Fruit fly (Drosophila melanogaster) whole organism, embryonic: ENCODE data around the gene ver.

Experiments
- Abd-B ChIP-seq: fragments of 200-800 bp; sonication (Bioruptor generic); optimal IDR thresholded peaks from 2 replicates; lab custom pipeline; 2018; ENCODE audit warnings: missing biosample characterization, mild to moderate bottlenecking, missing genetic modification characterization, moderate library complexity
- Bgb ChIP-seq: fragments of 200-800 bp; sonication (Bioruptor generic); IDR thresholded peaks from 2 replicates; pipeline ENCODE4 v1.3.6; 2022; ENCODE audit warnings: missing biosample characterization, missing genetic modification characterization; ENCODE audit not compliant: partially characterized antibody
- CG10274 ChIP-seq: fragments of 200-800 bp; sonication (Bioruptor generic); optimal IDR thresholded peaks from 3 replicates; lab custom pipeline; 2017; ENCODE audit warnings: missing biosample characterization, mild to moderate bottlenecking, missing genetic modification characterization
- CG10565 ChIP-seq: fragments of 200-800 bp; sonication (Bioruptor generic); optimal IDR thresholded peaks from 3 replicates; lab custom pipeline; 2016; ENCODE audit warnings: missing biosample characterization, mild to moderate bottlenecking, missing genetic modification characterization
- CG11093 ChIP-seq: fragments of 200-800 bp; sonication (Bioruptor generic); IDR thresholded peaks from 3 replicates; pipeline ENCODE4 v1.3.6; 2022; ENCODE audit warnings: missing biosample characterization, missing genetic modification characterization
- CG12236 ChIP-seq: fragments of 200-800 bp; sonication (Bioruptor generic); optimal IDR thresholded peaks from 2 replicates; lab custom pipeline; 2016; ENCODE audit warnings: missing biosample characterization, missing genetic modification characterization
- CG12659 ChIP-seq: fragments of 200-800 bp; sonication (Bioruptor generic); optimal IDR thresholded peaks from 3 replicates; lab custom pipeline; 2017; ENCODE audit warnings: mild to moderate bottlenecking, missing biosample characterization, missing genetic modification reagents, missing genetic modification characterization
- CG12942 ChIP-seq: fragments of 200-800 bp; sonication (Bioruptor generic); optimal IDR thresholded peaks from 3 replicates; lab custom pipeline; 2016; ENCODE audit warnings: missing biosample characterization, missing genetic modification characterization
- CG14965 ChIP-seq: fragments of 200-800 bp; sonication (Bioruptor generic); optimal IDR thresholded peaks from 2 replicates; lab custom pipeline; 2016; ENCODE audit warnings: missing biosample characterization, missing genetic modification characterization, borderline replicate concordance
- CG17361 ChIP-seq: fragments of 200-800 bp; sonication (Bioruptor generic); IDR thresholded peaks from 3 replicates; pipeline ENCODE4 v1.3.6; 2022; ENCODE audit warnings: missing biosample characterization, missing genetic modification characterization
- CG18011 ChIP-seq: fragments of 200-800 bp; sonication (Bioruptor generic); optimal IDR thresholded peaks from 2 replicates; lab custom pipeline; 2017; ENCODE audit warnings: missing biosample characterization, missing genetic modification characterization, mild to moderate bottlenecking, moderate library complexity, missing genotype
- CG30403 ChIP-seq: fragments of 200-800 bp; sonication (Bioruptor generic); optimal IDR thresholded peaks from 3 replicates; lab custom pipeline; 2016; ENCODE audit warnings: missing biosample characterization, missing genetic modification characterization
- CG31388 ChIP-seq: fragments of 200-800 bp; sonication (Bioruptor generic); optimal IDR thresholded peaks from 2 replicates; lab custom pipeline; 2016; ENCODE audit warnings: missing biosample characterization, missing genetic modification characterization
- CG33213 ChIP-seq: fragments of 200-800 bp; sonication (Bioruptor generic); optimal IDR thresholded peaks from 3 replicates; lab custom pipeline; 2016; ENCODE audit warnings: missing biosample characterization, missing genetic modification characterization
- CG3407 ChIP-seq: fragments of 200-800 bp; sonication (Bioruptor generic); optimal IDR thresholded peaks from 2 replicates; lab custom pipeline; 2018; ENCODE audit warnings: missing biosample characterization, mild to moderate bottlenecking, missing genetic modification characterization
- CG4282 ChIP-seq: fragments of 200-800 bp; sonication (Bioruptor generic); optimal IDR thresholded peaks from 2 replicates; lab custom pipeline; 2016; ENCODE audit warnings: missing biosample characterization, missing genetic modification characterization
- CG43689 ChIP-seq: fragments of 200-800 bp; sonication (Bioruptor generic); IDR thresholded peaks from 2 replicates; pipeline ENCODE4 v1.3.6; 2022; ENCODE audit warnings: missing biosample characterization, missing genetic modification characterization
- CG5953 ChIP-seq: fragments of 200-800 bp; sonication (Bioruptor generic); IDR thresholded peaks from 2 replicates; pipeline ENCODE4 v1.3.6; 2022; ENCODE audit warnings: missing biosample characterization, missing genetic modification characterization
- CG6854 ChIP-seq: fragments of 200-800 bp; sonication (Bioruptor generic); optimal IDR thresholded peaks from 3 replicates; lab custom pipeline; 2017; ENCODE audit warnings: missing biosample characterization, mild to moderate bottlenecking, missing genetic modification characterization
- CG7963 ChIP-seq: fragments of 200-800 bp; sonication (Bioruptor generic); IDR thresholded peaks from 3 replicates; pipeline ENCODE4 v1.3.6; 2022; ENCODE audit warnings: missing biosample characterization, missing genetic modification characterization; ENCODE audit not compliant: partially characterized antibody
- Deaf1 ChIP-seq: fragments of 200-800 bp; optimal IDR thresholded peaks from 3 replicates; lab custom pipeline; 2019; ENCODE audit warnings: missing biosample characterization, mild to moderate bottlenecking, missing genetic modification characterization, moderate library complexity
- Dip2 ChIP-seq: fragments of 200-800 bp; sonication (Bioruptor generic); IDR thresholded peaks from 2 replicates; pipeline ENCODE4 v1.3.6; 2022; ENCODE audit warnings: missing biosample characterization, missing genetic modification characterization
- ERR ChIP-seq: fragments of 200-800 bp; sonication (Bioruptor generic); optimal IDR thresholded peaks from 2 replicates; lab custom pipeline; 2016; ENCODE audit warnings: missing biosample characterization, missing genetic modification characterization
- HLH3B ChIP-seq: fragments of 200-800 bp; sonication (Bioruptor generic); IDR thresholded peaks from 2 replicates; pipeline ENCODE4 v1.3.6; 2022; ENCODE audit warnings: missing biosample characterization, missing genetic modification characterization
- Hey ChIP-seq: fragments of 200-800 bp; sonication (Bioruptor generic); optimal IDR thresholded peaks from 3 replicates; lab custom pipeline; 2018; ENCODE audit warnings: missing biosample characterization, mild to moderate bottlenecking, missing genetic modification characterization
- Hr39 ChIP-seq: fragments of >200 bp; optimal IDR thresholded peaks from 2 replicates; lab custom pipeline; 2017
- PHDP ChIP-seq: fragments of 200-800 bp; sonication (Bioruptor generic); optimal IDR thresholded peaks from 3 replicates; lab custom pipeline; 2018; ENCODE audit warnings: missing biosample characterization, mild to moderate bottlenecking, missing genetic modification characterization, moderate library complexity
- Sin3A ChIP-seq: fragments of >200 bp; optimal IDR thresholded peaks from 2 replicates; lab custom pipeline; 2018
- Vsx1 ChIP-seq: fragments of 200-800 bp; sonication (Bioruptor generic); optimal IDR thresholded peaks from 2 replicates; lab custom pipeline; 2017; ENCODE audit warnings: missing biosample characterization, mild to moderate bottlenecking, missing genetic modification characterization, missing genetic modification reagents
- Xbp1 ChIP-seq: fragments of 200-800 bp; sonication (Bioruptor generic); optimal IDR thresholded peaks from 3 replicates; lab custom pipeline; 2016; ENCODE audit warnings: missing biosample characterization, mild to moderate bottlenecking, missing genetic modification characterization
- aop ChIP-seq: fragments of 200-800 bp; sonication (Bioruptor generic); IDR thresholded peaks from 2 replicates; pipeline ENCODE4 v1.3.6; 2022; ENCODE audit warnings: missing biosample characterization, missing genetic modification characterization
- ash1 ChIP-seq: fragments of 200-800 bp; sonication (Bioruptor generic); optimal IDR thresholded peaks from 2 replicates; lab custom pipeline; 2018; ENCODE audit warnings: missing biosample characterization, mild to moderate bottlenecking, missing genetic modification characterization
- bcd ChIP-seq: fragments of 200-800 bp; sonication (Bioruptor generic); optimal IDR thresholded peaks from 2 replicates; lab custom pipeline; 2017; ENCODE audit warnings: missing biosample characterization, mild to moderate bottlenecking, missing genetic modification characterization
- cato ChIP-seq: fragments of 200-800 bp; sonication (Bioruptor generic); optimal IDR thresholded peaks from 2 replicates; lab custom pipeline; 2016; ENCODE audit warnings: missing biosample characterization, missing genetic modification characterization, borderline replicate concordance
- danr ChIP-seq: fragments of 200-800 bp; sonication (Bioruptor generic); IDR thresholded peaks from 2 replicates; pipeline ENCODE4 v1.3.6; 2022; ENCODE audit warnings: missing biosample characterization, missing genetic modification characterization
- dpn ChIP-seq, 2 experiments: fragments of 200-800 bp; sonication (Bioruptor generic); optimal IDR thresholded peaks; 3 replicates each; lab custom pipeline; 2016; ENCODE audit warnings: missing biosample characterization in 2 of 2, missing genetic modification characterization in 2 of 2
- esg ChIP-seq: fragments of 200-800 bp; sonication (Bioruptor generic); conservative IDR thresholded peaks from 2 replicates; pipeline ENCODE4 v1.3.6; 2022; ENCODE audit warnings: missing biosample characterization, missing genetic modification characterization
- ewg ChIP-seq: fragments of 200-800 bp; sonication (Bioruptor generic); optimal IDR thresholded peaks from 3 replicates; lab custom pipeline; 2017; ENCODE audit warnings: mild to moderate bottlenecking, missing biosample characterization, missing genetic modification reagents, missing genetic modification characterization
- fru ChIP-seq: fragments of >200 bp; optimal IDR thresholded peaks from 2 replicates; lab custom pipeline; 2017
- mam ChIP-seq: fragments of 200-800 bp; sonication (Bioruptor generic); optimal IDR thresholded peaks from 3 replicates; lab custom pipeline; 2016; ENCODE audit warnings: missing biosample characterization, missing genetic modification characterization
- p53 ChIP-seq: fragments of 200-800 bp; sonication (Bioruptor generic); optimal IDR thresholded peaks from 2 replicates; lab custom pipeline; 2016; ENCODE audit warnings: missing biosample characterization, missing genetic modification characterization
- peb ChIP-seq: fragments of 200-800 bp; sonication (Bioruptor generic); IDR thresholded peaks from 2 replicates; pipeline ENCODE4 v1.3.6; 2022; ENCODE audit warnings: missing biosample characterization, missing genetic modification characterization
- pnt ChIP-seq: fragments of 200-800 bp; sonication (Bioruptor generic); optimal IDR thresholded peaks from 3 replicates; lab custom pipeline; 2016; ENCODE audit warnings: missing biosample characterization, missing genetic modification characterization
- pum ChIP-seq: fragments of 200-800 bp; sonication (Bioruptor generic); optimal IDR thresholded peaks from 2 replicates; lab custom pipeline; 2016; ENCODE audit warnings: missing biosample characterization, missing genetic modification characterization
- pzg ChIP-seq: fragments of 200-800 bp; sonication (Bioruptor generic); optimal IDR thresholded peaks from 3 replicates; lab custom pipeline; 2018; ENCODE audit warnings: missing biosample characterization, mild to moderate bottlenecking, missing genetic modification characterization, moderate library complexity
- sna ChIP-seq: fragments of 200-800 bp; sonication (Bioruptor generic); IDR thresholded peaks from 2 replicates; pipeline ENCODE4 v1.3.6; 2022; ENCODE audit warnings: missing biosample characterization, missing genetic modification characterization; ENCODE audit not compliant: partially characterized antibody
- tin ChIP-seq: fragments of 200-800 bp; sonication (Bioruptor generic); optimal IDR thresholded peaks from 3 replicates; lab custom pipeline; 2016; ENCODE audit warnings: missing biosample characterization, missing genetic modification characterization
- wdn ChIP-seq: fragments of 200-800 bp; sonication (Bioruptor generic); IDR thresholded peaks from 2 replicates; pipeline ENCODE4 v1.3.6; 2022; ENCODE audit warnings: missing biosample characterization, missing genetic modification characterization
- yki ChIP-seq: fragments of >200 bp; optimal IDR thresholded peaks from 3 replicates; lab custom pipeline; 2018
- zen ChIP-seq: fragments of 200-800 bp; sonication (Bioruptor generic); optimal IDR thresholded peaks from 3 replicates; lab custom pipeline; 2018; ENCODE audit warnings: missing biosample characterization, mild to moderate bottlenecking, missing genetic modification characterization, moderate library complexity

The ver gene

DNA sequence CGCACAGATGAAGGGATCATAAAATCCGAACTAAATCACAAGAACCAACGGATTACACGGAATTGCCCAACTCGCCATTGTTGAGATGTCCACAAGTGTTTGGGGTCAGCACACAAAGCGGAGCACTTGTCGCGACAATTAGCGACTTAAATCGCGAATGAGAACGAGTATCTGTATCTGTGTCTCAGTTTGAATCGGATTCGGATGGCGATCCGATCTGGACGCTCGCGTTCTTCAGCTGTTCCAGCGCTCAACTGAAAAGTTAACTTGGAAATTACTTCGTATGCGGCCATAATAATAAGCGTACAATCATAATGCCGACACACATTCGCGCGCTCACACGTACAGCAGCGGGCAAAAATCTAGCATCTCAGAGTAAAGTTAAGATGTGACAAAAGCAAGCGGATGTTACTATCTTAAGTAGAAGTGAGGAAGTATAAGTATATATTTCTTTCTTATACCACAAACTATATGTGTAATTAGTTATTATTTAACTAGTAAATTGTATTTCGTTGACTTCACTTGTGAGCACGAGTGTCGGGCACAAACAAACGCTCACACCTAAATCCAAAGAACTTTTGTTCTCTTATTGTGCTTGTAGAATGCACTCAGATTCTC is 33.3 kb upstream of the ver start, which contains the start of gene CG10660 (continued):
- TF ChIP-seq CG33213 (peak; percentile 53), Abd-B (GFP tag; lab: Kevin White, UChicago) (peak; percentile 66), aop (GFP tag; lab: Robert Waterston, UW) (0 out of 2 replicates have a peak, but pooled peaks have one; percentile 39), PHDP (tag; lab: Kevin White, UChicago) (peak; percentile 94), CG7963 (GFP tag; lab: Robert Waterston, UW) (no peak), Dip2 (GFP tag; lab: Robert Waterston, UW) (no peak), CG10274 (GFP tag; lab: Kevin White, UChicago) (peak; percentile 12), tin (peak; percentile 84), ERR (GFP tag; lab: Kevin White, UChicago) (peak; percentile 10), CG5953 (GFP tag; lab: Robert Waterston, UW) (peak; percentile 78), Hr39 (lab: Kevin White, UChicago) (no peak), CG14965 (GFP tag; lab: Kevin White, UChicago) (no peak), CG4282 (GFP tag; lab: Kevin White, UChicago) (no peak), esg (GFP tag; lab: Robert Waterston, UW) (peak; percentile 84), CG3407 (GFP tag; lab: Kevin White, UChicago) (peak; percentile 82), Sin3A (lab: Kevin White, UChicago) (no peak), HLH3B (GFP tag; lab: Robert Waterston, UW) (peak; percentile 92), Hey (tag; lab: Kevin White, UChicago) (peak; percentile 20), CG31388 (GFP tag; lab: Kevin White, UChicago) (peak; percentile 65), sna (GFP tag; lab: Robert Waterston, UW) (no peak), CG12659 (GFP tag; lab: Kevin White, UChicago) (peak; percentile 84), cato (GFP tag; lab: Kevin White, UChicago) (peak; percentile 75), peb (GFP tag; lab: Robert Waterston, UW) (peak; percentile 75), Xbp1 (peak; percentile 90), bcd (GFP tag; lab: Kevin White, UChicago) (peak; percentile 89), ash1 (GFP tag; lab: Kevin White, UChicago) (peak; percentile 19), CG43689 (GFP tag; lab: Robert Waterston, UW) (0 out of 2 replicates have a peak, but pooled peaks have one; percentile 18), zen (tag; lab: Kevin White, UChicago) (peak; percentile 67), CG17361 (GFP tag; lab: Robert Waterston, UW) (peak; percentile 87), pzg (no peak), CG10565 (GFP tag; lab: Kevin White, UChicago) (peak; percentile 50), CG12942 (peak; percentile 66), pum (GFP tag; lab: Kevin White, UChicago) (peak; percentile 74), ewg (GFP tag; lab: Kevin White, UChicago) (peak; percentile 79), CG18011 (GFP tag; lab: Kevin White, UChicago) (peak; percentile 73), CG30403 (GFP tag; lab: Kevin White, UChicago) (peak; percentile 88), CG12236 (peak; percentile 46), Deaf1 (peak; percentile 80), Bgb (GFP tag; lab: Robert Waterston, UW) (no peak), CG6854 (GFP tag; lab: Kevin White, UChicago) (peak; percentile 76), dpn (GFP tag; optimal IDR thresholded peaks at IDR 0.05; lab: Kevin White, UChicago) (peak; percentile 72 to 87), Vsx1 (GFP tag; lab: Kevin White, UChicago) (peak; percentile 77), p53 (GFP tag; lab: Kevin White, UChicago) (no peak), fru (lab: Kevin White, UChicago) (no peak), pnt (GFP tag; lab: Kevin White, UChicago) (peak; percentile 60), yki (lab: Kevin White, UChicago) (no peak), danr (GFP tag; lab: Robert Waterston, UW) (peak; percentile 62; the same call in 1 of the 2 replicates), CG11093 (peak; percentile 70; the same call in 2 of the 3 replicates), wdn (GFP tag; lab: Robert Waterston, UW) (peak; percentile 75), mam (peak; percentile 72)
